Worm (Caenorhabditis elegans): Measurements from ENCODE around the gene tac-1.
A peak's percentile ranks its signal among the peaks of the same experiment; 100 is the strongest.

The tac-1 gene

DNA sequence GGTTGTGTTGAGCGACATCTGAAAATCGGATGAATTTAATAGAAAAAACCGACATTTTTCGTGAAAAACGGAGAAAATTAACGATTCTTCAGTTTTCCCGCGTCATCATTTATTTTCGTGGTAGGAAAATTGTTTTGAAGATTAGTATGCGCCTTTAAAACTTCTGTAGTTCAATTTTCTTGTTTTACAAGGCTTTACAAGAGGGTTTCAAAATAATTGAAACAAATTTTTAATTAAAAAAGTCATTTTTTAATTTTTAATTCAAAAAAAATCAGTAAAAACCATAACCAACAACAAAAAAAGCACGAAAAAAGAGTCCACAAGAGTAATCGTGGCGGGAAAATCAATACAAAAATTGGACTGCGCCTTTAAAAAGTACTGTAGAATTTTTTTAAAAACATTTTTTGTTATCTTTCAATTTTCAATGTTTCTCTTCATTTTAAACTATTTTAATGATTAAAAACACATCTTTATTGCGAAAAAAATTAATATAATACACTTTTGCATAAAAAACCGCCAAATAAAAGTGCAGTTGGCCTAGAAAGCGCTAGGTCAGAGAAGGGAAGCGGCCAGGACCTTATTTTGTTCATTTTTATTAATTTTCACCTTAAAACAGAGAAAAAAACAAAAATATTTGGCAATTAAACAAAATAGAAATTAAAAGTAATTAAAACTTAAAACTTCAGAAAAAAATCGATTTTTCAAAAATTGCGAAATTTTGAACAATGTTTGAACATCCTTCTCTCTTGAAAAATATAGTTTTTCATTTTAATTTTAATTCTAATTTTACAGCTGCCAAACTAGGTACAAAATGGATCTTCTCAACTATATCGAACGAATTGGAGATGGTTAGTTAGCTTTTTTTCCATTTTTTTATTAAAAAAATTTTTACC, at the start of gene tac-1, which contains the start of gene Y54E2A.4:
tac-1 (minus strand) TSS at position 20 of the 893 bp plus-strand sequence.
Y54E2A.4 (plus strand) TSS at position 765 of the 893 bp plus-strand sequence.
- TF ChIP-seq ztf-29 (GFP tag; IDR thresholded peaks at IDR 0.05): no peak
- no peak for TF ChIP-seq ztf-23 (GFP tag; IDR thresholded peaks at IDR 0.05)
- TF ChIP-seq cog-1 (tag; optimal IDR thresholded peaks at IDR 0.05): no peak
- TF ChIP-seq ref-1 (GFP tag; conservative IDR thresholded peaks at IDR 0.05): no peak
- no peak for TF ChIP-seq klf-2 (GFP tag; conservative IDR thresholded peaks at IDR 0.05)
- no peak for TF ChIP-seq tab-1 (GFP tag; IDR thresholded peaks at IDR 0.05)
- TF ChIP-seq flt-1 (GFP tag; IDR thresholded peaks at IDR 0.05): no peak
- no peak for TF ChIP-seq med-1 (GFP tag; optimal IDR thresholded peaks at IDR 0.05; ENCODE audit: insufficient read depth)
- no peak for TF ChIP-seq T22C8.4 (GFP tag; IDR thresholded peaks at IDR 0.05)

DNA sequence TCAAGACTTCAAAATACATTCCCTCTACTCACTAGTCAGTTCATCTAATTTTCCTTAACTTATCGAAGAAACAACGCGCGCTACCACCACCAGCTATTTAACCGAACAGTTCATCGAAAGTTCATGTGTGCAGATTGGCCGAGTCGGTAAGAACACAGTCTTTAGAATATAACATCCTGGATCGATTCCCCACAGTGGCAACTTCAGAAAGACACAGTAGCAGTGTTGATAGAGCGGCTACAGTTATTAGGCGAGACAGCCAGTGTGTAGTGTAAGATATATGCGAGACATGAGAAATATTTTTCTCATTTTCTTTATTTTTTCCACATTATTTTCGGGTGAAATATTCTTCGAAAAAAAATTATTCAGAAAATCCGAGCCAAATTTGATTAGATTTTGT, 48.9 kb upstream of the tac-1 start:
- TF ChIP-seq flt-1 (GFP tag; IDR thresholded peaks at IDR 0.05): 0 out of 2 replicates have a peak, but pooled peaks have one; percentile 21

DNA sequence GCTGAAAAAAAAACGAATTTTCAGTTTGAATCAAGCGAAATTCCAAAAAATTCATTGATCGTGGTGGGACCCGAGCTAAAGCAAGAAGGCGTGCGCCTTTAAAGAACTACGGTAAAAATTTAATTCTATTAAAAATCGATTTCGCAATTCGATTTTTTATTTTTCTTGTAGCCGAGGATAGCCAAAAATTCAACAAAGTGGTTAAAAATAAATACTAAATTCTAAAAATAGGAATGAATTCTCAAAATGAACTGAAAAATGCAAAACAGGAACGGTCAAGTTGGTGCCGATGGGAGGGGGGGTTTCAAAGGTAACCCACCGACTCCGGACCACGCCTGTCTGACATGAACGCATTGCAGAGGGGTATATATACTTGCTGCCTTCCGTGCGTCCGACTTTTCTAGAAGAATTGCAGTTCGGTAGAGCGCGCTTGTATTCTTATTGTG, 47.4 kb upstream of the tac-1 start:
- TF ChIP-seq flt-1 (GFP tag; IDR thresholded peaks at IDR 0.05) (peak; percentile 85), ref-1 (GFP tag; conservative IDR thresholded peaks at IDR 0.05) (0 out of 2 replicates have a peak, but pooled peaks have one; percentile 44), tab-1 (GFP tag; IDR thresholded peaks at IDR 0.05) (no peak; the same call in 1 of the 2 replicates)

- no peak for TF ChIP-seq med-1 (GFP tag; optimal IDR thresholded peaks at IDR 0.05; ENCODE audit: insufficient read depth)
- no peak for TF ChIP-seq ztf-29 (GFP tag; IDR thresholded peaks at IDR 0.05)
- TF ChIP-seq tab-1 (GFP tag; IDR thresholded peaks at IDR 0.05): no peak
- no peak for TF ChIP-seq ref-1 (GFP tag; conservative IDR thresholded peaks at IDR 0.05)
- no peak for TF ChIP-seq ztf-23 (GFP tag; IDR thresholded peaks at IDR 0.05)
- no peak for TF ChIP-seq T22C8.4 (GFP tag; IDR thresholded peaks at IDR 0.05)
- TF ChIP-seq cog-1 (tag; optimal IDR thresholded peaks at IDR 0.05): no peak
- TF ChIP-seq klf-2 (GFP tag; conservative IDR thresholded peaks at IDR 0.05): no peak
- no peak for TF ChIP-seq flt-1 (GFP tag; IDR thresholded peaks at IDR 0.05)
Observed at ce11 chrII:14799367-14799766, 45.7 kb upstream of the tac-1 start.

DNA sequence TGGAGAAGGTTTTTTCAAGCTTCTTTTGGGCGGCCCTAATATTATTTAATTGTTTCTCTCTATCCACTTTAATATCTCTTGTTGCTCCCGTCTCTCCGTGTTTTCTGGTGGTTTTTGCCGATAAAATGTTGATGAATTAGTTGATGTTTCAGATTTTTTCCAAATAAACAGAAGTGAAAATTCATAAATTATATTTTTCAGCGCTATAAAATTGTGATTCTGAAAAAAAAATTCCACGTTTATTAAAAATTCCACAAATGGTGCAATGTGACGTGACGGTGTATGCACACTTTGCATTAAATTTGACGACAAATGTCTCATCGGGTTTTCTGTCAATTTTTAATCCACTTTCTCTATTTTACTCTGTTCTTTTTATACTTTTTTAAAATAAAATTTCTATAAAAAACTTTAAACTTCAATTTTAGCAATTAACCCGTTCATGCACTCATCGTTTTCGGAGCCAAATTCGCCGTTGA, 44.4 kb upstream of the tac-1 start, which contains the start of gene tbc-20:
tbc-20 (plus strand) TSS at position 426 of the 476 bp plus-strand sequence.
- no peak for TF ChIP-seq cog-1 (tag; optimal IDR thresholded peaks at IDR 0.05)

DNA sequence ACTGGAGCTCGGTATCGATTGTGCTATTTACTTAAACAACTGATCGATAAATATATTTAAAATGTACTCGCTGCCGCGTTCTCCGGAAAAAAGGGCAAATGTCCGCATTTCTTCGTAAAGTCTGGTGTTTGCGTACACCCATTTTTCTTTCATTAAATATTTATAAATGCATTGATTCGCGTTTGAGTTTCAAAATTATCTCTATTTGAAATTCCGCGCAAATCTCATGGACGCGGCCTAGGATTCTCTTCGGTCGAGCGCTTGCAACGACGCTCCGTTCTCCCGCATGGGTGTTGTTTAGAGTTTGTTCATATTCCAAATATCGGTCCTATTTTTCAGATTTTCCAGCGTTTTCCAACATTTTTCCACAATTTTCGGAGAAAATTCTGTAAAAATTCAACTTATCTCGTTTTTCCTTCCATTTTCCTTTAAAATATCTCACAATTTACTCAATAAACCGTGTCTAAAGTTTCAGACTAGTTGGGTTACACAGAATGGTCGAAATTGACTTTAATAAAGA, 41.3 kb upstream of the tac-1 start, which contains the start of gene eif-3.B:
eif-3.B (plus strand) TSS at position 470 of the 520 bp plus-strand sequence.
- TF ChIP-seq ref-1 (GFP tag; conservative IDR thresholded peaks at IDR 0.05) (no peak), T22C8.4 (GFP tag; IDR thresholded peaks at IDR 0.05) (peak; percentile 74), ztf-29 (GFP tag; IDR thresholded peaks at IDR 0.05) (no peak), cog-1 (tag; optimal IDR thresholded peaks at IDR 0.05) (peak; percentile 88), flt-1 (GFP tag; IDR thresholded peaks at IDR 0.05) (peak; percentile 76), tab-1 (GFP tag; IDR thresholded peaks at IDR 0.05) (no peak), ztf-23 (GFP tag; IDR thresholded peaks at IDR 0.05) (peak; percentile 86), klf-2 (GFP tag; conservative IDR thresholded peaks at IDR 0.05) (peak; percentile 63; the same call in 1 of the 2 replicates), med-1 (GFP tag; optimal IDR thresholded peaks at IDR 0.05; ENCODE audit: insufficient read depth) (no peak)

DNA sequence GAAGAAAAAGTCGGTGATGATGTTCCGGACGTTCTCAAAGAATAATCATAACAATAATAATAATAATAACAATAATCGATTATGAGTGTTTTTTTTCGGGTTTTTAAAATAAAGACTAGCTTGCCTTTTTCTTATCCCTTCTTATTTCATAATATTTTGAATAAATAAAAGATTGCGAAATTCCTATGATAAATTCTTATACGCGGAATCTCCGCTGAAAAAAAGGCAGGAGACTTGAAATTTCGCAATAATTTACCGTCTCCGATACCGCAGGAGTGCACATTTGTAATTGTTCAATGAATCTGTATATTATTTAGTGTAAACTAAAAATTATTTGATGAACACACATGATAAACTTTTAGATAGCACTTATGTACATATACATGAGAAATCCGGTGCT, 38.8 kb upstream of the tac-1 start:
- TF ChIP-seq flt-1 (GFP tag; IDR thresholded peaks at IDR 0.05) (no peak), ztf-23 (GFP tag; IDR thresholded peaks at IDR 0.05) (no peak), ztf-29 (GFP tag; IDR thresholded peaks at IDR 0.05) (no peak), cog-1 (tag; optimal IDR thresholded peaks at IDR 0.05) (no peak), klf-2 (GFP tag; conservative IDR thresholded peaks at IDR 0.05) (no peak), tab-1 (GFP tag; IDR thresholded peaks at IDR 0.05) (no peak), T22C8.4 (GFP tag; IDR thresholded peaks at IDR 0.05) (no peak), med-1 (GFP tag; optimal IDR thresholded peaks at IDR 0.05; ENCODE audit: insufficient read depth) (no peak), ref-1 (GFP tag; conservative IDR thresholded peaks at IDR 0.05) (no peak)

DNA sequence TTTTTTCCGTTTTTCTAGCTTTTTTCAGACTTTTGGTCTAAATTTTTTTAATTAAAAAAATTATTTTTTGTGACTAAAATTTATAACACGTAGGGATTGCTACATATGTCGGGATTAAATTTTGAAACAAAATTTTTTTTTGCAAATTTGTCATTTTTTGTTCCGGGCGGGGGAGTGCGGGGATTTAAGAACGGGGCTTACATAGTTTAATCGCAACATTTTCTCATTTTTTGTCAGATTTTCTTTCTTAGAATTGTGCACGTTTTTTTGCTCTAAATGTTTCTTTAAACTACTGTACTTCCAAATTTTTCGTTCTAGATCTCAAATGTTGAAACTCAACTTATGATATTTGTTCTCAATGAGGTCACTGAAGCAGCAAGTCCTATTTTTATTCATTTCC, 37.1 kb upstream of the tac-1 start, which contains the start of gene Y54E2A.10:
Y54E2A.10 (plus strand) TSS at position 301 of the 400 bp plus-strand sequence.
- TF ChIP-seq tab-1 (GFP tag; IDR thresholded peaks at IDR 0.05) (no peak), ref-1 (GFP tag; conservative IDR thresholded peaks at IDR 0.05) (no peak), ztf-29 (GFP tag; IDR thresholded peaks at IDR 0.05) (no peak), ztf-23 (GFP tag; IDR thresholded peaks at IDR 0.05) (no peak), med-1 (GFP tag; optimal IDR thresholded peaks at IDR 0.05; ENCODE audit: insufficient read depth) (no peak), flt-1 (GFP tag; IDR thresholded peaks at IDR 0.05) (no peak), klf-2 (GFP tag; conservative IDR thresholded peaks at IDR 0.05) (no peak), T22C8.4 (GFP tag; IDR thresholded peaks at IDR 0.05) (no peak), cog-1 (tag; optimal IDR thresholded peaks at IDR 0.05) (no peak)

DNA sequence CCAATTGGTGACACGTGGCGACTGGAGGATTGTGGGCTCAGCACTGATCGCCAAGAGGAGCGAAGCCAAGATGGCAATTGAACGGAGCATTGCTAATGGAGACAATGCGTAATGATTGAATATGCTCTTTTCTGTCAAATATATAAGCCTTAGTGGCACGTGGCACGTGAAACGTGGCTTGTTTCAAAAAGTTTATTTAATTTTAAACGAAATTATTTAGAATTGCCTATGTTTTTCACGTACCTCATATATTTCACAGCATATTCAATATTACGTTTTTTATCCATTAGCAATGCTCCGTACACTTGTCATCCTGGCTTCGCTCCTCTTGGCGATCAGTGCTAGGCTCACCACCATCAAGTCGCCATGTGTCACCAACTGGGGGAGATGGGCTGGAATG, 32.2 kb upstream of the tac-1 start, which contains the start of gene Y54E2A.9:
Y54E2A.9 (minus strand) TSS at position 101 of the 400 bp plus-strand sequence.
- TF ChIP-seq T22C8.4 (GFP tag; IDR thresholded peaks at IDR 0.05): no peak
- no peak for TF ChIP-seq cog-1 (tag; optimal IDR thresholded peaks at IDR 0.05)
- no peak for TF ChIP-seq ref-1 (GFP tag; conservative IDR thresholded peaks at IDR 0.05)
- TF ChIP-seq flt-1 (GFP tag; IDR thresholded peaks at IDR 0.05): no peak
- no peak for TF ChIP-seq ztf-29 (GFP tag; IDR thresholded peaks at IDR 0.05)
- TF ChIP-seq tab-1 (GFP tag; IDR thresholded peaks at IDR 0.05): no peak
- no peak for TF ChIP-seq med-1 (GFP tag; optimal IDR thresholded peaks at IDR 0.05; ENCODE audit: insufficient read depth)
- TF ChIP-seq ztf-23 (GFP tag; IDR thresholded peaks at IDR 0.05): no peak
- no peak for TF ChIP-seq klf-2 (GFP tag; conservative IDR thresholded peaks at IDR 0.05)
